Fruit fly (Drosophila melanogaster) whole organism, adult: ENCODE results near the gene GatB.
A peak's percentile ranks its signal among the peaks of the same experiment; 100 is the strongest.

ENCODE experiments used
- CG11617 ChIP-seq: fragments of 200-800 bp; sonication (Bioruptor generic); optimal IDR thresholded peaks from 2 replicates; lab custom pipeline; 2017; ENCODE audit warnings: mild to moderate bottlenecking, missing biosample characterization, missing genetic modification reagents, missing genetic modification characterization
- CG12768 ChIP-seq: fragments of 200-800 bp; sonication (Bioruptor generic); optimal IDR thresholded peaks from 2 replicates; lab custom pipeline; 2017; ENCODE audit warnings: missing biosample characterization, missing genetic modification characterization, mild to moderate bottlenecking, moderate library complexity, missing genetic modification reagents
- CG7101 ChIP-seq: fragments of 200-800 bp; sonication (Bioruptor generic); optimal IDR thresholded peaks from 2 replicates; lab custom pipeline; 2018; ENCODE audit warnings: missing biosample characterization, mild to moderate bottlenecking, missing genetic modification characterization, moderate library complexity
- Clk ChIP-seq: fragments of 200-800 bp; sonication (Bioruptor generic); optimal IDR thresholded peaks from 2 replicates; lab custom pipeline; 2017; ENCODE audit warnings: missing biosample characterization, missing genetic modification characterization
- Mnt ChIP-seq: fragments of 200-800 bp; sonication (Bioruptor generic); optimal IDR thresholded peaks from 2 replicates; lab custom pipeline; 2016; ENCODE audit warnings: missing biosample characterization, mild to moderate bottlenecking, missing genetic modification characterization
- tj ChIP-seq: fragments of 200-800 bp; sonication (Bioruptor generic); optimal IDR thresholded peaks from 3 replicates; lab custom pipeline; 2017; ENCODE audit warnings: missing biosample characterization, mild to moderate bottlenecking, missing genetic modification characterization, moderate library complexity

dm6 chr3R:24112320-24113069 lies 17.6 kb downstream of the GatB start, which contains the start of gene CG13605:
- TF ChIP-seq CG7101 (tag; lab: Kevin White, UChicago): peak; percentile 68
- TF ChIP-seq Mnt: peak; percentile 59
- peak; percentile 78 for TF ChIP-seq CG12768 (GFP tag; lab: Kevin White, UChicago)
- peak; percentile 78 for TF ChIP-seq tj
- TF ChIP-seq Clk (GFP tag; lab: Kevin White, UChicago): peak; percentile 44
- TF ChIP-seq CG11617 (GFP tag; lab: Kevin White, UChicago): peak; percentile 73
